Worm (Caenorhabditis elegans): Measurements from ENCODE around the gene srg-67.

ce11 chrV:5412808-5413405 is 49.9 kb downstream of the srg-67 start, which contains the start of gene F08F3.10:
- no peak for TF ChIP-seq unc-39 (tag; optimal IDR thresholded peaks at IDR 0.05)
- TF ChIP-seq ama-1 (optimal IDR thresholded peaks at IDR 0.05), result no peak
- no peak for TF ChIP-seq lin-13 (GFP tag; optimal IDR thresholded peaks at IDR 0.05)
- no peak for TF ChIP-seq lim-7 (GFP tag; IDR thresholded peaks at IDR 0.05)
- TF ChIP-seq lin-39 (tag; optimal IDR thresholded peaks at IDR 0.05), result no peak
- TF ChIP-seq nhr-11 (tag; optimal IDR thresholded peaks at IDR 0.05), result no peak
- TF ChIP-seq ceh-32 (tag; optimal IDR thresholded peaks at IDR 0.05; ENCODE audit: poor library complexity), result no peak
- no peak for TF ChIP-seq daf-12 (tag; optimal IDR thresholded peaks at IDR 0.05)
- no peak for TF ChIP-seq D1046.2 (GFP tag; IDR thresholded peaks at IDR 0.05)
- no peak for TF ChIP-seq spr-1 (tag; optimal IDR thresholded peaks at IDR 0.05)
- TF ChIP-seq gei-8 (GFP tag; optimal IDR thresholded peaks at IDR 0.05), result no peak

Measured in whole organism, L4 larva.